Fruit fly (Drosophila melanogaster): ENCODE results near the gene SdhCL.

SdhCL gene

dm6 chr3R:11115606-11116005 lies at the start of gene SdhCL:
Gene SdhCL, minus strand, starts transcription at chr3R:11115706.
- no peak for TF ChIP-seq noc (tag; optimal IDR thresholded peaks at IDR 0.05)

dm6 chr3R:11160907-11161306 lies 45.4 kb upstream of the SdhCL start, which contains the start of gene CG4757:
Gene CG4757, plus strand, starts transcription at chr3R:11161207.
- no peak for TF ChIP-seq noc (tag; optimal IDR thresholded peaks at IDR 0.05)

- TF ChIP-seq noc (tag; optimal IDR thresholded peaks at IDR 0.05): peak; percentile 1
Observed at dm6 chr3R:11156858-11157257, 41.4 kb upstream of the SdhCL start, which contains the start of gene Ugt302C1. Gene Ugt302C1, plus strand, starts transcription at chr3R:11157098.

- TF ChIP-seq noc (tag; optimal IDR thresholded peaks at IDR 0.05): no peak
Observed at dm6 chr3R:11154576-11155113, 39.1 kb upstream of the SdhCL start, which contains the start of gene Ugt302E1. Gene Ugt302E1, plus strand, starts transcription at chr3R:11154626.

- no peak for TF ChIP-seq noc (tag; optimal IDR thresholded peaks at IDR 0.05)
Observed at dm6 chr3R:11153799-11154273, 38.3 kb upstream of the SdhCL start, which contains the start of gene Ugt302K1. Gene Ugt302K1, minus strand, starts transcription at chr3R:11153849.

- no peak for TF ChIP-seq noc (tag; optimal IDR thresholded peaks at IDR 0.05)
Observed at dm6 chr3R:11145135-11145534, 29.6 kb upstream of the SdhCL start, which contains the start of gene CheA86a. Gene CheA86a, minus strand, starts transcription at chr3R:11145235.

dm6 chr3R:11136877-11137276 lies 21.4 kb upstream of the SdhCL start, which contains the start of gene mAcon2:
Gene mAcon2, plus strand, starts transcription at chr3R:11137177.
- TF ChIP-seq noc (tag; optimal IDR thresholded peaks at IDR 0.05): no peak

- TF ChIP-seq noc (tag; optimal IDR thresholded peaks at IDR 0.05): no peak
Observed at dm6 chr3R:11128116-11128626, 12.7 kb upstream of the SdhCL start, which contains the start of gene Ugt35C1. Gene Ugt35C1, minus strand, starts transcription at chr3R:11128328.

- TF ChIP-seq noc (tag; optimal IDR thresholded peaks at IDR 0.05): peak; percentile 25
Observed at dm6 chr3R:11126383-11126782, 10.9 kb upstream of the SdhCL start.

- no peak for TF ChIP-seq noc (tag; optimal IDR thresholded peaks at IDR 0.05)
Observed at dm6 chr3R:11088120-11088519, 27.4 kb downstream of the SdhCL start, which contains the start of gene CG43449. Gene CG43449, plus strand, starts transcription at chr3R:11088420.

dm6 chr3R:11081701-11082100 lies 33.8 kb downstream of the SdhCL start:
- TF ChIP-seq noc (tag; optimal IDR thresholded peaks at IDR 0.05): no peak

Data from whole organism, larva.